Worm (Caenorhabditis elegans) whole organism, L2 larva: ENCODE data around the gene gsr-1.

Experiments
- C34F6.9 ChIP-seq: fragments of 150-350 bp; optimal IDR thresholded peaks from 2 replicates; lab custom pipeline; 2014; ENCODE audit warnings: missing biosample characterization, missing genetic modification characterization
- F13H6.1 ChIP-seq: sonication (generic microtip); optimal IDR thresholded peaks from 2 replicates; lab custom pipeline; 2016; ENCODE audit warnings: missing genetic modification characterization, missing compliant biosample characterization
- alr-1 ChIP-seq: fragments of 150-350 bp; optimal IDR thresholded peaks from 2 replicates; lab custom pipeline; 2014; ENCODE audit warnings: missing biosample characterization, missing genetic modification characterization
- aly-2 ChIP-seq: fragments of 150-350 bp; optimal IDR thresholded peaks from 2 replicates; lab custom pipeline; 2014; ENCODE audit warnings: missing biosample characterization, missing genetic modification characterization
- ama-1 ChIP-seq: fragments of 150-350 bp; optimal IDR thresholded peaks from 2 replicates; lab custom pipeline; 2018; ENCODE audit warnings: inconsistent platforms
- ceh-82 ChIP-seq: fragments of 150-350 bp; optimal IDR thresholded peaks from 2 replicates; lab custom pipeline; 2014; ENCODE audit warnings: missing biosample characterization, missing genetic modification characterization
- crh-2 ChIP-seq: sonication (generic microtip); optimal IDR thresholded peaks from 2 replicates; lab custom pipeline; 2017; ENCODE audit warnings: missing biosample characterization, missing genetic modification characterization
- dmd-4 ChIP-seq: sonication (generic microtip); optimal IDR thresholded peaks from 2 replicates; lab custom pipeline; 2017; ENCODE audit warnings: missing biosample characterization, missing genetic modification characterization
- egl-27 ChIP-seq: sonication (generic microtip); optimal IDR thresholded peaks from 3 replicates; lab custom pipeline; 2017; ENCODE audit warnings: missing biosample characterization, missing genetic modification reagents, missing genetic modification characterization
- fos-1 ChIP-seq: fragments of 150-350 bp; optimal IDR thresholded peaks from 2 replicates; lab custom pipeline; 2014; ENCODE audit warnings: missing biosample characterization, missing genetic modification characterization
- gmeb-1 ChIP-seq: fragments of 150-350 bp; optimal IDR thresholded peaks from 2 replicates; lab custom pipeline; 2014; ENCODE audit warnings: missing biosample characterization, missing genetic modification characterization
- lin-11 ChIP-seq: fragments of 150-350 bp; sonication (generic microtip); optimal IDR thresholded peaks from 2 replicates; lab custom pipeline; 2014; ENCODE audit warnings: missing biosample characterization, missing genetic modification characterization, inconsistent platforms, mixed read lengths
- lin-13 ChIP-seq: fragments of 150-350 bp; optimal IDR thresholded peaks from 2 replicates; lab custom pipeline; 2014; ENCODE audit warnings: missing biosample characterization, missing genetic modification reagents, missing genetic modification characterization
- lin-39 ChIP-seq: fragments of 150-350 bp; optimal IDR thresholded peaks from 2 replicates; lab custom pipeline; 2014; ENCODE audit warnings: missing biosample characterization, missing genetic modification reagents, missing genetic modification characterization
- lsy-2 ChIP-seq, 2 experiments: fragments of 150-350 bp in 1 of 2; sonication (generic microtip) in 1 of 2; optimal IDR thresholded peaks; 2 replicates each; lab custom pipeline; 2014 to 2017; ENCODE audit warnings: missing biosample characterization in 2 of 2, missing genetic modification characterization in 2 of 2
- mdl-1 ChIP-seq, 2 experiments: fragments of 150-350 bp in 1 of 2; sonication (generic microtip) in 1 of 2; optimal IDR thresholded peaks; 2 replicates each; lab custom pipeline; 2017; ENCODE audit warnings: missing biosample characterization in 2 of 2, missing genetic modification characterization in 2 of 2
- nhr-11 ChIP-seq: fragments of 150-350 bp; optimal IDR thresholded peaks from 2 replicates; lab custom pipeline; 2014; ENCODE audit warnings: missing biosample characterization, missing genetic modification characterization
- nhr-12 ChIP-seq: fragments of 150-350 bp; optimal IDR thresholded peaks from 2 replicates; lab custom pipeline; 2014; ENCODE audit warnings: missing biosample characterization, missing genetic modification characterization
- nhr-129 ChIP-seq: fragments of 150-350 bp; optimal IDR thresholded peaks from 2 replicates; lab custom pipeline; 2014; ENCODE audit warnings: missing biosample characterization, missing genetic modification characterization
- nhr-21 ChIP-seq: fragments of 150-350 bp; optimal IDR thresholded peaks from 2 replicates; lab custom pipeline; 2014; ENCODE audit warnings: missing biosample characterization, missing genetic modification characterization
- nhr-23 ChIP-seq: fragments of 150-350 bp; optimal IDR thresholded peaks from 2 replicates; lab custom pipeline; 2014; ENCODE audit warnings: missing biosample characterization, missing genetic modification reagents, missing genetic modification characterization
- nhr-237 ChIP-seq: fragments of 150-350 bp; optimal IDR thresholded peaks from 2 replicates; lab custom pipeline; 2014; ENCODE audit warnings: missing biosample characterization, missing genetic modification characterization
- nhr-25 ChIP-seq: fragments of 150-350 bp; sonication (generic microtip); optimal IDR thresholded peaks from 3 replicates; lab custom pipeline; 2014; ENCODE audit warnings: missing biosample characterization, missing genetic modification characterization
- peb-1 ChIP-seq: fragments of 150-350 bp; optimal IDR thresholded peaks from 2 replicates; lab custom pipeline; 2014; ENCODE audit warnings: missing biosample characterization, missing genetic modification characterization
- sem-4 ChIP-seq: fragments of 150-350 bp; optimal IDR thresholded peaks from 2 replicates; lab custom pipeline; 2014; ENCODE audit warnings: missing biosample characterization, missing genetic modification reagents, missing genetic modification characterization
- sma-3 ChIP-seq: sonication (generic microtip); optimal IDR thresholded peaks from 2 replicates; lab custom pipeline; 2016; ENCODE audit warnings: missing genetic modification reagents, missing genetic modification characterization, missing compliant biosample characterization
- sma-9 ChIP-seq, 2 experiments: fragments of 150-350 bp in 1 of 2; sonication (generic microtip) in 1 of 2; optimal IDR thresholded peaks; 2 replicates each; lab custom pipeline; 2014 to 2016; ENCODE audit warnings: missing genetic modification characterization in 2 of 2, mild to moderate bottlenecking in 1 of 2, missing biosample characterization in 1 of 2, missing compliant biosample characterization in 1 of 2, missing genetic modification reagents in 1 of 2, moderate library complexity in 1 of 2
- snpc-4 ChIP-seq: fragments of 150-350 bp; optimal IDR thresholded peaks from 2 replicates; lab custom pipeline; 2014; ENCODE audit warnings: missing biosample characterization, missing genetic modification characterization
- unc-39 ChIP-seq: fragments of 150-350 bp; optimal IDR thresholded peaks from 2 replicates; lab custom pipeline; 2014; ENCODE audit warnings: missing biosample characterization, missing genetic modification characterization
- unc-55 ChIP-seq: fragments of 150-350 bp; sonication (generic microtip); optimal IDR thresholded peaks from 3 replicates; lab custom pipeline; 2014; ENCODE audit warnings: missing biosample characterization, missing genetic modification reagents, missing genetic modification characterization
- zag-1 ChIP-seq: fragments of 150-350 bp; optimal IDR thresholded peaks from 2 replicates; lab custom pipeline; 2014; ENCODE audit warnings: missing biosample characterization, missing genetic modification characterization
- ztf-1 ChIP-seq: fragments of 200-800 bp; sonication (Bioruptor generic); conservative IDR thresholded peaks from 2 replicates; pipeline ENCODE4 v1.3.6; 2022; ENCODE audit warnings: missing genetic modification characterization, missing compliant biosample characterization
- ztf-11 ChIP-seq: sonication (generic microtip); optimal IDR thresholded peaks from 2 replicates; lab custom pipeline; 2017; ENCODE audit warnings: missing biosample characterization, missing genetic modification characterization

gsr-1 gene

ce11 chrIII:3621211-3621897, 29.4 kb upstream of the gsr-1 start (continued):
- TF ChIP-seq dmd-4, result no peak
- TF ChIP-seq lin-13 (GFP tag; lab: Kevin White, UChicago), result no peak
- TF ChIP-seq lin-11 (tag; lab: Kevin White, UChicago), result no peak
- TF ChIP-seq nhr-21, result peak; percentile 30
- no peak for TF ChIP-seq ztf-1
- no peak for TF ChIP-seq ama-1 (lab: Kevin White, UChicago)
- TF ChIP-seq, all 48 proteins: peak for 7

- TF ChIP-seq nhr-12 (tag; lab: Kevin White, UChicago) (no peak), unc-39 (tag; lab: Kevin White, UChicago) (no peak), nhr-129 (tag; lab: Kevin White, UChicago) (peak; percentile 15)
These were observed 26.9 kb upstream of the gsr-1 start for ce11 chrIII:3623772-3624171.

ce11 chrIII:3627042-3627441, 23.7 kb upstream of the gsr-1 start, which contains the start of gene sel-8:
sel-8 (minus strand) TSS chrIII:3627142.
- TF ChIP-seq nhr-11 (no peak), peb-1 (tag; lab: Kevin White, UChicago) (no peak), ztf-11 (no peak)

ce11 chrIII:3630337-3630736, 20.4 kb upstream of the gsr-1 start, which contains the start of gene mrps-31:
mrps-31 (minus strand) TSS chrIII:3630372.
- TF ChIP-seq mdl-1 (tag; optimal IDR thresholded peaks at IDR 0.05; lab: Kevin White, UChicago) (no peak), egl-27 (tag; lab: Kevin White, UChicago) (peak; percentile 23), lin-11 (tag; lab: Kevin White, UChicago) (peak; percentile 24), fos-1 (tag; lab: Kevin White, UChicago) (peak; percentile 91), nhr-21 (no peak), alr-1 (tag; lab: Kevin White, UChicago) (no peak), sma-3 (GFP tag; lab: Kevin White, UChicago) (peak; percentile 54), C34F6.9 (tag; lab: Kevin White, UChicago) (peak; percentile 71), unc-55 (GFP tag; lab: Kevin White, UChicago) (peak; percentile 65), F13H6.1 (tag; lab: Kevin White, UChicago) (peak; percentile 42), nhr-237 (tag; lab: Kevin White, UChicago) (no peak), gmeb-1 (tag; lab: Kevin White, UChicago) (peak; percentile 51), ceh-82 (tag; lab: Kevin White, UChicago) (no peak), ztf-1 (no peak), lsy-2 (tag; optimal IDR thresholded peaks at IDR 0.05; lab: Kevin White, UChicago) (peak; percentile 13 to 70), nhr-23 (tag; lab: Kevin White, UChicago) (no peak), sem-4 (tag; lab: Kevin White, UChicago) (no peak), lin-39 (tag; lab: Kevin White, UChicago) (no peak), nhr-129 (tag; lab: Kevin White, UChicago) (peak; percentile 23), crh-2 (tag; lab: Kevin White, UChicago) (peak; percentile 62), aly-2 (tag; lab: Kevin White, UChicago) (no peak), sma-9 (GFP tag; optimal IDR thresholded peaks at IDR 0.05; lab: Kevin White, UChicago) (peak; percentile 29), sma-9 (tag; optimal IDR thresholded peaks at IDR 0.05; lab: Kevin White, UChicago) (no peak), ztf-11 (no peak), snpc-4 (tag; lab: Kevin White, UChicago) (no peak), nhr-25 (tag; lab: Kevin White, UChicago) (no peak), lin-13 (GFP tag; lab: Kevin White, UChicago) (peak; percentile 44)

ce11 chrIII:3632379-3632778, 18.3 kb upstream of the gsr-1 start:
- peak; percentile 1 for TF ChIP-seq unc-55 (GFP tag; lab: Kevin White, UChicago)
- peak; percentile 2 for TF ChIP-seq zag-1 (tag; lab: Kevin White, UChicago)
- no peak for TF ChIP-seq ceh-82 (tag; lab: Kevin White, UChicago)
